Fruit fly (Drosophila melanogaster): ENCODE measurements around the gene Spn27A.

dm6 chr2L:6621600-6621999 is 51.5 kb downstream of the Spn27A start, which contains the start of gene DIP-iota:
- TF ChIP-seq rgr (GFP tag; optimal IDR thresholded peaks at IDR 0.05) = no peak
- TF ChIP-seq Jra (GFP tag; optimal IDR thresholded peaks at IDR 0.05) = no peak
- TF ChIP-seq Hr78 (GFP tag; optimal IDR thresholded peaks at IDR 0.05) = no peak
- TF ChIP-seq sage (GFP tag; optimal IDR thresholded peaks at IDR 0.05) = no peak
- TF ChIP-seq Hr83 (GFP tag; optimal IDR thresholded peaks at IDR 0.05; ENCODE audit: poor library complexity, severe bottlenecking) = no peak
